Fruit fly (Drosophila melanogaster): ENCODE data around the gene IPIP.

dm6 chr2L:6082157-6082645, 34.4 kb downstream of the IPIP start, which contains the start of gene Kr-h1:
- TF ChIP-seq CG6276 (GFP tag; optimal IDR thresholded peaks at IDR 0.05): no peak
- TF ChIP-seq Eip93F (GFP tag; optimal IDR thresholded peaks at IDR 0.05): no peak
- TF ChIP-seq CG32006 (GFP tag; optimal IDR thresholded peaks at IDR 0.05): no peak
- no peak for TF ChIP-seq CG8632 (GFP tag; optimal IDR thresholded peaks at IDR 0.05)
- no peak for TF ChIP-seq CG10669 (GFP tag; optimal IDR thresholded peaks at IDR 0.05)
- no peak for TF ChIP-seq esn (GFP tag; optimal IDR thresholded peaks at IDR 0.05)
- no peak for TF ChIP-seq spab (GFP tag; optimal IDR thresholded peaks at IDR 0.05)
- no peak for TF ChIP-seq Ets21C (GFP tag; optimal IDR thresholded peaks at IDR 0.05)
- peak; percentile 71 for TF ChIP-seq Eip78C (GFP tag)
- no peak for TF ChIP-seq Lpt (GFP tag; optimal IDR thresholded peaks at IDR 0.05)
- no peak for TF ChIP-seq CG7368 (GFP tag; optimal IDR thresholded peaks at IDR 0.05)
